Fruit fly (Drosophila melanogaster): Measurements from ENCODE around the gene CG31460.

CG31460 gene

dm6 chr3R:8577409-8578255, 15.2 kb downstream of the CG31460 start, which contains the start of gene 5-HT2B (continued):
- TF ChIP-seq CG3407 (GFP tag; optimal IDR thresholded peaks at IDR 0.05) (no peak), D19A (tag; optimal IDR thresholded peaks at IDR 0.05) (no peak), CG2889 (GFP tag; IDR thresholded peaks at IDR 0.05) (no peak), al (GFP tag; IDR thresholded peaks at IDR 0.05) (no peak), CG15073 (GFP tag; optimal IDR thresholded peaks at IDR 0.05) (no peak), CG1792 (GFP tag; optimal IDR thresholded peaks at IDR 0.05) (no peak), CG13424 (tag; optimal IDR thresholded peaks at IDR 0.05) (peak; percentile 32), crp (GFP tag; optimal IDR thresholded peaks at IDR 0.05) (peak in 1 of 2 experiments; percentile 37), tgo (GFP tag; IDR thresholded peaks at IDR 0.05) (no peak), E2f2 (GFP tag; IDR thresholded peaks at IDR 0.05) (no peak), H2.0 (GFP tag; IDR thresholded peaks at IDR 0.05) (no peak), CG11504 (tag; optimal IDR thresholded peaks at IDR 0.05) (peak; percentile 53), Fer3 (tag; optimal IDR thresholded peaks at IDR 0.05) (peak; percentile 34), ttk (GFP tag; IDR thresholded peaks at IDR 0.05) (no peak), Sox102F (GFP tag; optimal IDR thresholded peaks at IDR 0.05) (peak; percentile 27), CG10267 (tag; optimal IDR thresholded peaks at IDR 0.05) (no peak), fd96Cb (tag; optimal IDR thresholded peaks at IDR 0.05) (no peak), CG33557 (GFP tag; optimal IDR thresholded peaks at IDR 0.05) (no peak), vvl (GFP tag; IDR thresholded peaks at IDR 0.05) (peak; percentile 46; the same call in 1 of the 2 replicates), CG15514 (GFP tag; optimal IDR thresholded peaks at IDR 0.05) (no peak), HmgZ (tag; optimal IDR thresholded peaks at IDR 0.05) (no peak), CG2875 (GFP tag; optimal IDR thresholded peaks at IDR 0.05) (no peak), pita (GFP tag; optimal IDR thresholded peaks at IDR 0.05) (no peak), Drgx (GFP tag; IDR thresholded peaks at IDR 0.05) (peak; percentile 22; the same call in 1 of the 2 replicates), gsb-n (tag; optimal IDR thresholded peaks at IDR 0.05) (no peak), Awh (GFP tag; IDR thresholded peaks at IDR 0.05) (no peak), Atf6 (GFP tag; IDR thresholded peaks at IDR 0.05) (no peak), CG11093 (GFP tag; IDR thresholded peaks at IDR 0.05) (no peak)

- TF ChIP-seq Pdp1 (GFP tag; optimal IDR thresholded peaks at IDR 0.05) (no peak), CG7556 (GFP tag; optimal IDR thresholded peaks at IDR 0.05) (no peak), cad (GFP tag; optimal IDR thresholded peaks at IDR 0.05) (no peak), CG6654 (GFP tag; optimal IDR thresholded peaks at IDR 0.05) (no peak), CG16863 (GFP tag; optimal IDR thresholded peaks at IDR 0.05) (no peak), CG4424 (GFP tag; optimal IDR thresholded peaks at IDR 0.05) (no peak), Hr39 (optimal IDR thresholded peaks at IDR 0.05) (peak; percentile 51), abd-A (tag; optimal IDR thresholded peaks at IDR 0.05) (no peak), Dip3 (GFP tag; optimal IDR thresholded peaks at IDR 0.05) (no peak), Ets65A (GFP tag) (peak; percentile 46), Atf-2 (GFP tag; optimal IDR thresholded peaks at IDR 0.05) (no peak)
These were observed 25.4 kb downstream of the CG31460 start for dm6 chr3R:8587859-8588258.
